Worm (Caenorhabditis elegans) whole organism, young adult: ENCODE data around the gene F47F2.3.

Source experiments
- F10E7.11 ChIP-seq: sonication (generic microtip); optimal IDR thresholded peaks from 2 replicates; lab custom pipeline; 2017; ENCODE audit warnings: mild to moderate bottlenecking, missing genetic modification characterization, moderate library complexity, missing compliant biosample characterization
- F57A8.1 ChIP-seq: fragments of 200-800 bp; sonication (Bioruptor generic); optimal IDR thresholded peaks from 2 replicates; lab custom pipeline; 2018; ENCODE audit warnings: mild to moderate bottlenecking, missing genetic modification characterization, moderate library complexity, missing compliant biosample characterization
- K11D2.4 ChIP-seq: fragments of 200-800 bp; sonication (Bioruptor generic); IDR thresholded peaks from 2 replicates; pipeline ENCODE4 v1.3.6; 2022; ENCODE audit warnings: missing genetic modification reagents, missing genetic modification characterization, missing compliant biosample characterization
- T26A5.8 ChIP-seq: sonication (generic microtip); optimal IDR thresholded peaks from 2 replicates; lab custom pipeline; 2016; ENCODE audit warnings: missing genetic modification characterization, missing compliant biosample characterization
- Y56A3A.18 ChIP-seq: fragments of 200-800 bp; sonication (Bioruptor generic); IDR thresholded peaks from 2 replicates; pipeline ENCODE4 v1.3.6; 2022; ENCODE audit warnings: missing genetic modification reagents, missing genetic modification characterization, missing compliant biosample characterization
- attf-3 ChIP-seq: fragments of 200-800 bp; sonication (Bioruptor generic); conservative IDR thresholded peaks from 2 replicates; pipeline ENCODE4 v1.3.6; 2022; ENCODE audit warnings: missing genetic modification reagents, missing genetic modification characterization, missing compliant biosample characterization
- cebp-1 ChIP-seq, 2 experiments: fragments of 200-800 bp in 1 of 2; sonication (Bioruptor generic) in 1 of 2; sonication (generic microtip) in 1 of 2; IDR thresholded peaks in 1 of 2; optimal IDR thresholded peaks in 1 of 2; 2 replicates each; pipeline versions ENCODE4 v1.3.6 to Lab custom; 2017 to 2022; ENCODE audit warnings: missing compliant biosample characterization in 2 of 2, missing genetic modification characterization in 2 of 2, mild to moderate bottlenecking in 1 of 2, missing genetic modification reagents in 1 of 2, moderate library complexity in 1 of 2
- cebp-2 ChIP-seq: fragments of 200-800 bp; sonication (Bioruptor generic); IDR thresholded peaks from 2 replicates; pipeline ENCODE4 v1.3.6; 2022; ENCODE audit warnings: missing genetic modification characterization, missing compliant biosample characterization
- ceh-40 ChIP-seq: fragments of 200-800 bp; sonication (Bioruptor generic); IDR thresholded peaks from 2 replicates; pipeline ENCODE4 v1.3.6; 2022; ENCODE audit warnings: missing genetic modification characterization, missing compliant biosample characterization
- ceh-79 ChIP-seq: sonication (generic microtip); optimal IDR thresholded peaks from 2 replicates; lab custom pipeline; 2017; ENCODE audit warnings: mild to moderate bottlenecking, missing genetic modification characterization, missing compliant biosample characterization
- die-1 ChIP-seq: sonication (generic microtip); optimal IDR thresholded peaks from 2 replicates; lab custom pipeline; 2016; ENCODE audit warnings: missing genotype, mild to moderate bottlenecking, missing genetic modification characterization, missing compliant biosample characterization
- dox-1 ChIP-seq: fragments of 200-800 bp; sonication (Bioruptor generic); IDR thresholded peaks from 2 replicates; pipeline ENCODE4 v1.3.6; 2022; ENCODE audit warnings: missing genetic modification reagents, missing genetic modification characterization, missing compliant biosample characterization
- dpff-1 ChIP-seq: sonication (generic microtip); optimal IDR thresholded peaks from 2 replicates; lab custom pipeline; 2017; ENCODE audit warnings: mild to moderate bottlenecking, missing genetic modification characterization, missing compliant biosample characterization
- efl-1 ChIP-seq: fragments of 150-350 bp; optimal IDR thresholded peaks from 2 replicates; lab custom pipeline; 2014; ENCODE audit warnings: missing biosample characterization, missing genetic modification reagents, missing genetic modification characterization
- egrh-3 ChIP-seq: fragments of 200-800 bp; sonication (Bioruptor generic); IDR thresholded peaks from 2 replicates; pipeline ENCODE4 v1.3.6; 2022; ENCODE audit warnings: missing genetic modification reagents, missing genetic modification characterization, missing compliant biosample characterization
- ekl-4 ChIP-seq: fragments of 200-800 bp; sonication (Bioruptor generic); IDR thresholded peaks from 2 replicates; pipeline ENCODE4 v1.3.6; 2022; ENCODE audit warnings: missing genetic modification reagents, missing genetic modification characterization, missing compliant biosample characterization
- ets-4 ChIP-seq: fragments of 200-800 bp; sonication (Bioruptor generic); optimal IDR thresholded peaks from 2 replicates; lab custom pipeline; 2018; ENCODE audit warnings: mild to moderate bottlenecking, missing genetic modification characterization, missing compliant biosample characterization
- hlh-12 ChIP-seq: sonication (generic microtip); optimal IDR thresholded peaks from 2 replicates; lab custom pipeline; 2016; ENCODE audit warnings: missing genetic modification characterization, missing compliant biosample characterization
- hmg-20 ChIP-seq: fragments of 200-800 bp; sonication (Bioruptor generic); IDR thresholded peaks from 2 replicates; pipeline ENCODE4 v1.3.6; 2022; ENCODE audit warnings: missing genetic modification reagents, missing genetic modification characterization, missing compliant biosample characterization
- hsf-1 ChIP-seq: fragments of 200-800 bp; sonication (Bioruptor generic); IDR thresholded peaks from 2 replicates; pipeline ENCODE4 v1.3.6; 2022; ENCODE audit warnings: missing genetic modification reagents, missing genetic modification characterization, missing compliant biosample characterization
- lin-26 ChIP-seq: fragments of 200-800 bp; sonication (Bioruptor generic); IDR thresholded peaks from 2 replicates; pipeline ENCODE4 v1.3.6; 2022; ENCODE audit warnings: missing genetic modification reagents, missing genetic modification characterization, missing compliant biosample characterization
- lsy-27 ChIP-seq: sonication (generic microtip); optimal IDR thresholded peaks from 2 replicates; lab custom pipeline; 2017; ENCODE audit warnings: missing genetic modification characterization, mild to moderate bottlenecking, missing compliant biosample characterization, antibody characterized with exemption, missing genotype, borderline replicate concordance; ENCODE audit not compliant: insufficient read depth
- madf-3 ChIP-seq: fragments of 200-800 bp; sonication (Bioruptor generic); IDR thresholded peaks from 2 replicates; pipeline ENCODE4 v1.3.6; 2022; ENCODE audit warnings: missing genetic modification reagents, missing genetic modification characterization, missing compliant biosample characterization
- madf-8 ChIP-seq: fragments of 200-800 bp; sonication (Bioruptor generic); conservative IDR thresholded peaks from 2 replicates; pipeline ENCODE4 v1.3.6; 2022; ENCODE audit warnings: missing genetic modification reagents, missing genetic modification characterization, missing compliant biosample characterization
- nfya-2 ChIP-seq: fragments of 200-800 bp; sonication (Bioruptor generic); IDR thresholded peaks from 2 replicates; pipeline ENCODE4 v1.3.6; 2022; ENCODE audit warnings: missing genetic modification reagents, missing genetic modification characterization, missing compliant biosample characterization
- nhr-27 ChIP-seq: fragments of 200-800 bp; sonication (Bioruptor generic); optimal IDR thresholded peaks from 2 replicates; lab custom pipeline; 2018; ENCODE audit warnings: mild to moderate bottlenecking, missing genetic modification characterization, moderate library complexity, missing compliant biosample characterization
- nhr-80 ChIP-seq: sonication (generic microtip); optimal IDR thresholded peaks from 2 replicates; lab custom pipeline; 2016; ENCODE audit warnings: missing genetic modification characterization, missing compliant biosample characterization
- pbrm-1 ChIP-seq: fragments of 200-800 bp; sonication (Bioruptor generic); IDR thresholded peaks from 2 replicates; pipeline ENCODE4 v1.3.6; 2022; ENCODE audit warnings: missing genetic modification reagents, missing genetic modification characterization, missing compliant biosample characterization
- rcor-1 ChIP-seq: fragments of 200-800 bp; sonication (Bioruptor generic); IDR thresholded peaks from 2 replicates; pipeline ENCODE4 v1.3.6; 2022; ENCODE audit warnings: missing genetic modification reagents, missing genetic modification characterization, missing compliant biosample characterization
- rec-8 ChIP-seq, 2 experiments: sonication (generic microtip); optimal IDR thresholded peaks; 2 replicates each; lab custom pipeline; 2016; ENCODE audit warnings: mild to moderate bottlenecking in 2 of 2, missing genetic modification characterization in 2 of 2, missing genetic modification reagents in 2 of 2, missing genotype in 2 of 2, missing biosample characterization in 1 of 2, missing compliant biosample characterization in 1 of 2, moderate library complexity in 1 of 2
- sdz-38 ChIP-seq: sonication (generic microtip); optimal IDR thresholded peaks from 2 replicates; lab custom pipeline; 2016; ENCODE audit warnings: missing genotype, missing genetic modification characterization, missing compliant biosample characterization
- snpc-1.3 ChIP-seq: sonication (generic microtip); optimal IDR thresholded peaks from 2 replicates; lab custom pipeline; 2017; ENCODE audit warnings: missing genetic modification characterization, mild to moderate bottlenecking, missing compliant biosample characterization, antibody characterized with exemption, moderate library complexity, missing genotype, missing genetic modification reagents; ENCODE audit not compliant: insufficient read depth
- somi-1 ChIP-seq: fragments of 200-800 bp; sonication (Bioruptor generic); optimal IDR thresholded peaks from 2 replicates; lab custom pipeline; 2018; ENCODE audit warnings: mild to moderate bottlenecking, missing genetic modification characterization, missing compliant biosample characterization
- sptf-2 ChIP-seq: fragments of 200-800 bp; sonication (Bioruptor generic); optimal IDR thresholded peaks from 2 replicates; lab custom pipeline; 2018; ENCODE audit warnings: mild to moderate bottlenecking, missing genetic modification characterization, missing compliant biosample characterization
- tbx-9 ChIP-seq: sonication (generic microtip); optimal IDR thresholded peaks from 2 replicates; lab custom pipeline; 2016; ENCODE audit warnings: borderline replicate concordance, missing genetic modification characterization, inconsistent platforms, missing compliant biosample characterization
- unc-62 ChIP-seq: fragments of 150-350 bp; optimal IDR thresholded peaks from 2 replicates; lab custom pipeline; 2014; ENCODE audit warnings: missing biosample characterization, missing genetic modification reagents, missing genetic modification characterization
- zfh-2 ChIP-seq: fragments of 200-800 bp; sonication (Bioruptor generic); conservative IDR thresholded peaks from 2 replicates; pipeline ENCODE4 v1.3.6; 2022; ENCODE audit warnings: missing genetic modification reagents, missing genetic modification characterization, missing compliant biosample characterization
- ztf-25 ChIP-seq: fragments of 200-800 bp; sonication (Bioruptor generic); IDR thresholded peaks from 2 replicates; pipeline ENCODE4 v1.3.6; 2022; ENCODE audit warnings: missing genetic modification reagents, missing genetic modification characterization, missing compliant biosample characterization

F47F2.3 gene

DNA sequence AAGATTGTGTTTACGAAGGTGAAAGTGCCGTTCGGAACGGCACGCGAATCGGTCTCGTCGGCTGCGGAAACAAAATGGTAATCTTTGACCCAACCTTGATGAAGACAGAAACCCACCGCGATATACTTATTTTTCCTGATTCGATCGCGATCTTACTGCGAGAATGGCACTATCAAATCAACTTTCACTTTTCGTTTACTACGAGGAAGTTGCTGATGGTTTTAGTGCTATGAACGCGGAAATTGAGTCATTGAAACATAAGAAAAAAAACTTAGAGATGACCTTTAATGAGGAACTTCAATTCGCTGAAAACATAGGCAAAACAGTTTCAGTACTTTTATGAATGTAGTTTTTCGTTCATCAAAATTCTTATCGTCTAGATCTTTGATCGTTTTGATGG is 37.2 kb upstream of the F47F2.3 start:
- TF ChIP-seq hmg-20, result no peak
- no peak for TF ChIP-seq lin-26 (GFP tag; lab: Robert Waterston, UW)
- TF ChIP-seq hlh-12 (tag; lab: Kevin White, UChicago), result no peak
- TF ChIP-seq pbrm-1 (GFP tag; lab: Robert Waterston, UW), result no peak
- no peak for TF ChIP-seq dpff-1 (tag; lab: Kevin White, UChicago)
- TF ChIP-seq lsy-27 (tag; lab: Kevin White, UChicago), result no peak
- TF ChIP-seq sdz-38 (tag; lab: Kevin White, UChicago), result no peak
- TF ChIP-seq cebp-2 (GFP tag; lab: Robert Waterston, UW), result no peak
- no peak for TF ChIP-seq ceh-79 (tag; lab: Kevin White, UChicago)
- no peak for TF ChIP-seq madf-3 (GFP tag; lab: Robert Waterston, UW)
- TF ChIP-seq zfh-2 (GFP tag; lab: Robert Waterston, UW), result no peak

ce11 chrX:3931350-3931749 is 35.9 kb upstream of the F47F2.3 start, which contains the start of gene adt-3:
adt-3 (plus strand) TSS chrX:3931650.
- no peak for TF ChIP-seq F57A8.1
- TF ChIP-seq ets-4, result no peak
- TF ChIP-seq cebp-2 (GFP tag; lab: Robert Waterston, UW), result no peak
- TF ChIP-seq ztf-25 (GFP tag; lab: Robert Waterston, UW), result no peak
- TF ChIP-seq madf-8 (GFP tag; lab: Robert Waterston, UW), result no peak
- no peak for TF ChIP-seq nhr-80
- no peak for TF ChIP-seq T26A5.8 (tag; lab: Kevin White, UChicago)
- no peak for TF ChIP-seq efl-1 (GFP tag; lab: Kevin White, UChicago)
- TF ChIP-seq madf-3 (GFP tag; lab: Robert Waterston, UW), result no peak
- no peak for TF ChIP-seq die-1
- TF ChIP-seq rec-8 (tag; optimal IDR thresholded peaks at IDR 0.05; lab: Kevin White, UChicago), result no peak
- no peak for TF ChIP-seq ekl-4 (GFP tag; lab: Robert Waterston, UW)
- no peak for TF ChIP-seq unc-62 (GFP tag; lab: Kevin White, UChicago)
- no peak for TF ChIP-seq cebp-1 (GFP tag; IDR thresholded peaks at IDR 0.05; lab: Robert Waterston, UW)
- TF ChIP-seq cebp-1 (tag; optimal IDR thresholded peaks at IDR 0.05; lab: Kevin White, UChicago), result no peak
- no peak for TF ChIP-seq somi-1 (GFP tag; lab: Kevin White, UChicago)
- no peak for TF ChIP-seq egrh-3 (GFP tag; lab: Robert Waterston, UW)
- no peak for TF ChIP-seq nfya-2 (GFP tag; lab: Robert Waterston, UW)
- TF ChIP-seq ceh-40 (GFP tag; lab: Robert Waterston, UW), result no peak

DNA sequence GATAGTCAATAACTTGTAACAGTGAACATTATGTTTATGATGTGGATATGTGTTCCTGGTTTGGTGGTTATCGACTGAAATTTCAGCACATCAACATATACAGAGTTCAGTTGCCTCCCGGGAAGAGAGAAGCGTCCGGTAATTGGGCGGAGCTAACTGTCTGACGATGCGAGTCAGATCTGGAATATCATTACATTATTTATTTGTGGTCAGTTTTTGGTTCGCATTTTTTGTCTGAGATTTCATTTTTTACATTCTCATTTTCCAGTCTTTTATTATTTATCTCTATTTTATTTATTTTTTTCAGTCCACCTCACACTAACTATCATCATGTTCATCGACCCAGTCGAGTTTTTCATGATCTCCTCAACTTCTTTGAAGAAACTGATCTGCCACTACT is 30.3 kb upstream of the F47F2.3 start, which contains the start of gene T22B2.1:
Gene T22B2.1, plus strand, starts transcription at position 301 of the 400 bp plus-strand sequence.
- TF ChIP-seq snpc-1.3 (tag; lab: Kevin White, UChicago), result no peak
- TF ChIP-seq sptf-2 (GFP tag; lab: Kevin White, UChicago), result no peak

ce11 chrX:3920747-3921146 is 25.3 kb upstream of the F47F2.3 start:
- TF ChIP-seq hsf-1 (GFP tag; lab: Robert Waterston, UW) (no peak), ekl-4 (GFP tag; lab: Robert Waterston, UW) (no peak), F10E7.11 (no peak), rcor-1 (no peak), tbx-9 (tag; lab: Kevin White, UChicago) (no peak), nhr-27 (tag; lab: Kevin White, UChicago) (no peak), K11D2.4 (GFP tag; lab: Robert Waterston, UW) (no peak), die-1 (no peak), dox-1 (GFP tag; lab: Robert Waterston, UW) (no peak), ztf-25 (GFP tag; lab: Robert Waterston, UW) (no peak), Y56A3A.18 (GFP tag; lab: Robert Waterston, UW) (no peak), T26A5.8 (tag; lab: Kevin White, UChicago) (no peak), attf-3 (GFP tag; lab: Robert Waterston, UW) (no peak)
